Worm (Caenorhabditis elegans) whole organism, L1 larva: ENCODE data around the gene fbxb-15.

ENCODE experiments used
- C34B4.2 ChIP-seq: sonication (generic microtip); optimal IDR thresholded peaks from 2 replicates; lab custom pipeline; 2017; ENCODE audit warnings: mild to moderate bottlenecking, missing genetic modification characterization, missing compliant biosample characterization
- F16B12.6 ChIP-seq: fragments of 150-350 bp; optimal IDR thresholded peaks from 2 replicates; lab custom pipeline; 2014; ENCODE audit warnings: missing biosample characterization, missing genetic modification characterization
- aha-1 ChIP-seq: fragments of 150-350 bp; optimal IDR thresholded peaks from 2 replicates; lab custom pipeline; 2014; ENCODE audit warnings: missing biosample characterization, missing genetic modification characterization
- alr-1 ChIP-seq: fragments of 200-800 bp; sonication (Bioruptor generic); optimal IDR thresholded peaks from 2 replicates; lab custom pipeline; 2018; ENCODE audit warnings: borderline replicate concordance, mild to moderate bottlenecking, missing genetic modification characterization, missing compliant biosample characterization
- aly-2 ChIP-seq: fragments of 150-350 bp; optimal IDR thresholded peaks from 2 replicates; lab custom pipeline; 2014; ENCODE audit warnings: missing biosample characterization, missing genetic modification characterization
- ceh-82 ChIP-seq, 3 experiments: fragments of 150-350 bp in 1 of 3; sonication (generic microtip) in 2 of 3; optimal IDR thresholded peaks; 2 replicates each; lab custom pipeline; 2014 to 2017; ENCODE audit warnings: missing biosample characterization in 3 of 3, missing genetic modification characterization in 3 of 3
- ceh-90 ChIP-seq: sonication (generic microtip); optimal IDR thresholded peaks from 2 replicates; lab custom pipeline; 2016; ENCODE audit warnings: missing genetic modification characterization, missing compliant biosample characterization
- ces-1 ChIP-seq: fragments of 150-350 bp; optimal IDR thresholded peaks from 2 replicates; lab custom pipeline; 2014; ENCODE audit warnings: missing biosample characterization, missing genetic modification reagents, missing genetic modification characterization
- dpl-1 ChIP-seq, 3 experiments: fragments of 150-350 bp in 2 of 3; sonication (generic microtip) in 1 of 3; optimal IDR thresholded peaks; 2 replicates each; lab custom pipeline; 2014 to 2017; ENCODE audit warnings: missing biosample characterization in 3 of 3, missing genetic modification characterization in 3 of 3, missing genetic modification reagents in 3 of 3
- efl-1 ChIP-seq, 4 experiments: fragments of 150-350 bp; optimal IDR thresholded peaks in 3 of 4; peaks in 1 of 4; 1 replicate in 1 of 4; 2 replicates in 3 of 4; lab custom pipeline; 2014; ENCODE audit warnings: missing biosample characterization in 2 of 4, missing genetic modification characterization in 2 of 4, missing genetic modification reagents in 2 of 4
- efl-3 ChIP-seq: fragments of 200-800 bp; sonication (Bioruptor generic); optimal IDR thresholded peaks from 2 replicates; lab custom pipeline; 2018; ENCODE audit warnings: mild to moderate bottlenecking, missing genetic modification characterization, missing compliant biosample characterization
- elt-2 ChIP-seq: sonication (generic microtip); optimal IDR thresholded peaks from 2 replicates; lab custom pipeline; 2016; ENCODE audit warnings: missing genetic modification characterization, mild to moderate bottlenecking, inconsistent platforms, missing compliant biosample characterization, missing genetic modification reagents
- elt-3 ChIP-seq, 6 experiments: fragments of 150-350 bp in 1 of 6; sonication (generic microtip); optimal IDR thresholded peaks; 2 replicates each; lab custom pipeline; 2017 to 2018; ENCODE audit warnings: missing biosample characterization in 6 of 6, missing genetic modification characterization in 6 of 6, inconsistent platforms in 1 of 6
- ets-5 ChIP-seq: fragments of 200-800 bp; sonication (Bioruptor generic); IDR thresholded peaks from 2 replicates; pipeline ENCODE4 v1.3.6; 2022; ENCODE audit warnings: missing genetic modification characterization, missing compliant biosample characterization
- fkh-10 ChIP-seq: sonication (generic microtip); optimal IDR thresholded peaks from 2 replicates; lab custom pipeline; 2017; ENCODE audit warnings: missing biosample characterization, missing genetic modification reagents, missing genetic modification characterization
- grh-1 ChIP-seq: fragments of 200-800 bp; sonication (Bioruptor generic); IDR thresholded peaks from 2 replicates; pipeline ENCODE4 v1.3.6; 2022; ENCODE audit warnings: missing genetic modification reagents, missing genetic modification characterization, missing compliant biosample characterization
- hlh-17 ChIP-seq: fragments of 200-800 bp; sonication (Bioruptor generic); optimal IDR thresholded peaks from 2 replicates; lab custom pipeline; 2018; ENCODE audit warnings: missing genetic modification characterization, mild to moderate bottlenecking, missing compliant biosample characterization, moderate library complexity, borderline replicate concordance
- hlh-4 ChIP-seq: sonication (generic microtip); optimal IDR thresholded peaks from 2 replicates; lab custom pipeline; 2016; ENCODE audit warnings: mild to moderate bottlenecking, missing genetic modification characterization, missing compliant biosample characterization
- hpl-2 ChIP-seq: fragments of 150-350 bp; optimal IDR thresholded peaks from 2 replicates; lab custom pipeline; 2014; ENCODE audit warnings: missing biosample characterization, missing genetic modification reagents, missing genetic modification characterization
- lin-14 ChIP-seq: fragments of 200-800 bp; sonication (Bioruptor generic); optimal IDR thresholded peaks from 2 replicates; lab custom pipeline; 2018; ENCODE audit warnings: mild to moderate bottlenecking, missing genetic modification characterization, moderate library complexity, missing compliant biosample characterization
- lin-35 ChIP-seq, 2 experiments: fragments of 150-350 bp; optimal IDR thresholded peaks; 2 replicates each; lab custom pipeline; 2014; ENCODE audit warnings: missing biosample characterization in 2 of 2, missing genetic modification characterization in 2 of 2, missing genetic modification reagents in 2 of 2
- lin-39 ChIP-seq: fragments of 150-350 bp; optimal IDR thresholded peaks from 2 replicates; lab custom pipeline; 2014; ENCODE audit warnings: missing biosample characterization, missing genetic modification reagents, missing genetic modification characterization
- lsy-2 ChIP-seq, 2 experiments: fragments of 150-350 bp; optimal IDR thresholded peaks; 2 replicates each; lab custom pipeline; 2014; ENCODE audit warnings: missing biosample characterization in 2 of 2, missing genetic modification characterization in 2 of 2
- mab-9 ChIP-seq: fragments of 200-800 bp; sonication (Bioruptor generic); IDR thresholded peaks from 2 replicates; pipeline ENCODE4 v1.3.6; 2022; ENCODE audit warnings: missing genetic modification reagents, missing genetic modification characterization, missing compliant biosample characterization
- mdl-1 ChIP-seq, 2 experiments: fragments of 150-350 bp; optimal IDR thresholded peaks; 2 replicates each; lab custom pipeline; 2014 to 2017; ENCODE audit warnings: missing biosample characterization in 2 of 2, missing genetic modification characterization in 2 of 2, inconsistent platforms in 1 of 2
- mep-1 ChIP-seq: fragments of 150-350 bp; optimal IDR thresholded peaks from 2 replicates; lab custom pipeline; 2014; ENCODE audit warnings: missing biosample characterization, missing genetic modification characterization
- nhr-11 ChIP-seq: fragments of 150-350 bp; optimal IDR thresholded peaks from 2 replicates; lab custom pipeline; 2014; ENCODE audit warnings: missing biosample characterization, missing genetic modification characterization
- nhr-20 ChIP-seq: sonication (generic microtip); optimal IDR thresholded peaks from 2 replicates; lab custom pipeline; 2016; ENCODE audit warnings: mild to moderate bottlenecking, missing genetic modification characterization, missing compliant biosample characterization
- nhr-237 ChIP-seq: fragments of 150-350 bp; optimal IDR thresholded peaks from 2 replicates; lab custom pipeline; 2014; ENCODE audit warnings: missing biosample characterization, missing genetic modification characterization
- nhr-47 ChIP-seq: sonication (generic microtip); optimal IDR thresholded peaks from 2 replicates; lab custom pipeline; 2016; ENCODE audit warnings: mild to moderate bottlenecking, missing genetic modification characterization, moderate library complexity, missing compliant biosample characterization
- nhr-71 ChIP-seq: sonication (generic microtip); optimal IDR thresholded peaks from 2 replicates; lab custom pipeline; 2016; ENCODE audit warnings: mild to moderate bottlenecking, missing genetic modification characterization, moderate library complexity, missing compliant biosample characterization
- nhr-77 ChIP-seq: fragments of 150-350 bp; optimal IDR thresholded peaks from 2 replicates; lab custom pipeline; 2014; ENCODE audit warnings: missing biosample characterization, missing genetic modification characterization
- nhr-85 ChIP-seq: sonication (generic microtip); peaks from one replicate; lab custom pipeline; 2016; ENCODE audit warnings: missing genetic modification characterization, inconsistent platforms, missing compliant biosample characterization
- nhr-90 ChIP-seq: sonication (generic microtip); optimal IDR thresholded peaks from 2 replicates; lab custom pipeline; 2016; ENCODE audit warnings: mild to moderate bottlenecking, missing genetic modification characterization, missing compliant biosample characterization; ENCODE audit not compliant: poor library complexity
- rnt-1 ChIP-seq: sonication (generic microtip); optimal IDR thresholded peaks from 2 replicates; lab custom pipeline; 2016; ENCODE audit warnings: mild to moderate bottlenecking, missing genetic modification characterization, moderate library complexity, missing compliant biosample characterization
- skn-1 ChIP-seq: fragments of 150-350 bp; optimal IDR thresholded peaks from 2 replicates; lab custom pipeline; 2014; ENCODE audit warnings: missing biosample characterization, missing genetic modification characterization
- snpc-4 ChIP-seq: fragments of 150-350 bp; optimal IDR thresholded peaks from 2 replicates; lab custom pipeline; 2014; ENCODE audit warnings: missing biosample characterization, missing genetic modification characterization
- sox-4 ChIP-seq: sonication (generic microtip); optimal IDR thresholded peaks from 2 replicates; lab custom pipeline; 2016; ENCODE audit warnings: missing genetic modification characterization, missing compliant biosample characterization
- sup-37 ChIP-seq: fragments of 200-800 bp; sonication (Bioruptor generic); optimal IDR thresholded peaks from 2 replicates; lab custom pipeline; 2018; ENCODE audit warnings: mild to moderate bottlenecking, missing genetic modification characterization, missing compliant biosample characterization
- tlp-1 ChIP-seq: fragments of 150-350 bp; optimal IDR thresholded peaks from 2 replicates; lab custom pipeline; 2014; ENCODE audit warnings: missing biosample characterization, missing genetic modification characterization
- unc-62 ChIP-seq: fragments of 150-350 bp; optimal IDR thresholded peaks from 2 replicates; lab custom pipeline; 2014; ENCODE audit warnings: missing biosample characterization, missing genetic modification reagents, missing genetic modification characterization
- zag-1 ChIP-seq: fragments of 150-350 bp; optimal IDR thresholded peaks from 2 replicates; lab custom pipeline; 2014; ENCODE audit warnings: missing biosample characterization, missing genetic modification characterization

Gene fbxb-15

ce11 chrII:1668913-1669312, 15.6 kb upstream of the fbxb-15 start, which contains the start of gene srw-97:
Gene srw-97, minus strand, starts transcription at chrII:1669013.
- TF ChIP-seq unc-62 (GFP tag; lab: Kevin White, UChicago) (no peak), elt-2 (tag; lab: Kevin White, UChicago) (no peak), nhr-237 (tag; lab: Kevin White, UChicago) (no peak), snpc-4 (no peak), skn-1 (tag; lab: Kevin White, UChicago) (no peak), nhr-77 (tag; lab: Kevin White, UChicago) (no peak), ces-1 (GFP tag; lab: Kevin White, UChicago) (no peak), fkh-10 (GFP tag; lab: Kevin White, UChicago) (no peak), hpl-2 (GFP tag; lab: Kevin White, UChicago) (no peak), elt-3 (tag; optimal IDR thresholded peaks at IDR 0.05; lab: Kevin White, UChicago) (no peak), hlh-4 (no peak), nhr-47 (no peak), nhr-71 (tag; lab: Kevin White, UChicago) (no peak), zag-1 (tag; lab: Kevin White, UChicago) (no peak), ceh-90 (tag; lab: Kevin White, UChicago) (no peak), F16B12.6 (no peak), mab-9 (GFP tag; lab: Robert Waterston, UW) (no peak), nhr-11 (no peak)

ce11 chrII:1666025-1666424, 12.7 kb upstream of the fbxb-15 start, which contains the start of gene srlf-29:
Gene srlf-29, plus strand, starts transcription at chrII:1666325.
- TF ChIP-seq lin-39 (tag; lab: Kevin White, UChicago) (no peak), sox-4 (tag; lab: Kevin White, UChicago) (no peak), aha-1 (tag; lab: Kevin White, UChicago) (no peak), ets-5 (no peak), ceh-90 (tag; lab: Kevin White, UChicago) (no peak)
- TF ChIP-seq, all 84 proteins: peak for 0

ce11 chrII:1663516-1663915, 10.2 kb upstream of the fbxb-15 start, which contains the start of gene duxl-1:
Gene duxl-1, plus strand, starts transcription at chrII:1663699.
- TF ChIP-seq lin-35 (GFP tag; optimal IDR thresholded peaks at IDR 0.05; lab: Kevin White, UChicago) = peak in 1 of 2 experiments; percentile 44
- TF ChIP-seq dpl-1 (GFP tag; optimal IDR thresholded peaks at IDR 0.05; lab: Kevin White, UChicago) = peak in 2 of 3 experiments; percentile 7 to 15
- peak; percentile 18 for TF ChIP-seq mep-1
- peak; percentile 21 for TF ChIP-seq nhr-90 (tag; lab: Kevin White, UChicago)
- peak in 1 of 3 experiments; percentile 9 for TF ChIP-seq ceh-82 (tag; optimal IDR thresholded peaks at IDR 0.05; lab: Kevin White, UChicago)
- no peak for TF ChIP-seq grh-1 (GFP tag; lab: Robert Waterston, UW)
- TF ChIP-seq lin-14 (GFP tag; lab: Kevin White, UChicago) = peak; percentile 63
- peak; percentile 3 for TF ChIP-seq elt-2 (tag; lab: Kevin White, UChicago)
- TF ChIP-seq mab-9 (GFP tag; lab: Robert Waterston, UW) = no peak
- peak in 1 of 2 experiments; percentile 37 for TF ChIP-seq efl-1 (optimal IDR thresholded peaks at IDR 0.05; lab: Kevin White, UChicago)
- TF ChIP-seq efl-1 (GFP tag; optimal IDR thresholded peaks at IDR 0.05 in 1 of 2; lab: Kevin White, UChicago) = peak in 1 of 2 experiments; percentile 2
- peak in 1 of 2 experiments; percentile 12 for TF ChIP-seq mdl-1 (tag; optimal IDR thresholded peaks at IDR 0.05; lab: Kevin White, UChicago)
- TF ChIP-seq sup-37 (GFP tag; lab: Kevin White, UChicago) = no peak
- TF ChIP-seq efl-3 (GFP tag; lab: Kevin White, UChicago) = no peak
- no peak for TF ChIP-seq hlh-17 (GFP tag; lab: Kevin White, UChicago)
- TF ChIP-seq rnt-1 (tag; lab: Kevin White, UChicago) = peak; percentile 24
- no peak for TF ChIP-seq tlp-1 (tag; lab: Kevin White, UChicago)
- TF ChIP-seq nhr-85 (tag; lab: Kevin White, UChicago) = peak; percentile 7
- no peak for TF ChIP-seq C34B4.2
- peak; percentile 13 for TF ChIP-seq nhr-20 (tag; lab: Kevin White, UChicago)
- no peak for TF ChIP-seq aly-2 (tag; lab: Kevin White, UChicago)
- no peak for TF ChIP-seq alr-1 (tag; lab: Kevin White, UChicago)
- peak in 1 of 2 experiments; percentile 38 for TF ChIP-seq lsy-2 (tag; optimal IDR thresholded peaks at IDR 0.05; lab: Kevin White, UChicago)
- TF ChIP-seq ces-1 (GFP tag; lab: Kevin White, UChicago) = no peak
- TF ChIP-seq, all 84 proteins: peak for 13
